Fruit fly (Drosophila melanogaster): ENCODE measurements around the gene Dpy-30L1.
A peak's percentile ranks its signal among the peaks of the same experiment; 100 is the strongest.

DNA sequence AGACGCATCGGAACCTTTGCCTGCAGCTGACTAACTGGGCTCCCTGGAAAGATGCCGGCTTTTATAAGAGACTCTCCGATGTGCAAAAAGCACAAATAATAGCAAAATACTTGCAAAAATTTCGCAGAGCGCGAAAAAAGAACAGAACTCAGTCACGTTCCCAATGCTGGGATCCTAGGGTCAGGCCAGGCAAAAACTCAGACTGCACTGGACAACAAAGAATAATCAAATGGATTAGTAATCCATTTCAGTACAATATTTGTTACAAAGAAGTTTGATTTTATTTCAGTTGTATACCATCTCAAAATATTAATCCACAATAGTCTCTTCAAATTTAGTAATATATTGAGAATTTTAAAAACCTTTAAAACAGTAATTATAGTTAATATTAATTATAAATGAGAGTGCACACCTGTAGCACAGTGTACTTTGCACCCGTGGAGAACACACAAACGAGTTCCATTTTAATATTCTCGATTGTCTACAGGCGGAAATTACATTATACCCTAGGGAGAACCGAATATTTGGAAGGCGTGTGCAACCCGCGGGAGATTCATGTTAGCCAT, 38.3 kb upstream of the Dpy-30L1 start, which contains the start of gene CG17108:
- TF ChIP-seq rn (GFP tag; IDR thresholded peaks at IDR 0.05) = no peak
- no peak for TF ChIP-seq Pif1A (GFP tag; optimal IDR thresholded peaks at IDR 0.05)
- peak; percentile 6 for TF ChIP-seq CG14655 (GFP tag; optimal IDR thresholded peaks at IDR 0.05)
- no peak for TF ChIP-seq Snoo (tag; optimal IDR thresholded peaks at IDR 0.05)
- no peak for TF ChIP-seq EcR (GFP tag; optimal IDR thresholded peaks at IDR 0.05)
- peak; percentile 55 for TF ChIP-seq CG8159 (tag; optimal IDR thresholded peaks at IDR 0.05)
- TF ChIP-seq gl (tag; optimal IDR thresholded peaks at IDR 0.05) = no peak
- TF ChIP-seq Ets98B (GFP tag; IDR thresholded peaks at IDR 0.05) = no peak
- TF ChIP-seq CG32121 (GFP tag; IDR thresholded peaks at IDR 0.05) = no peak
- TF ChIP-seq fd96Ca (GFP tag; IDR thresholded peaks at IDR 0.05) = no peak
- peak; percentile 32 for TF ChIP-seq CG9948 (tag; optimal IDR thresholded peaks at IDR 0.05)
- TF ChIP-seq CG12605 (GFP tag; IDR thresholded peaks at IDR 0.05) = no peak
- no peak for TF ChIP-seq CG4496 (GFP tag; IDR thresholded peaks at IDR 0.05)
